Fruit fly (Drosophila melanogaster) whole organism, embryonic: ENCODE data around the gene HipHop.

ENCODE experiments used
- Ada2b ChIP-seq: fragments of 200-800 bp; sonication (Bioruptor generic); IDR thresholded peaks from 2 replicates; pipeline ENCODE4 v1.3.6; 2022; ENCODE audit warnings: missing biosample characterization, missing genetic modification characterization
- CG10209 ChIP-seq: fragments of 200-800 bp; sonication (Bioruptor generic); optimal IDR thresholded peaks from 3 replicates; lab custom pipeline; 2017; ENCODE audit warnings: missing biosample characterization, mild to moderate bottlenecking, missing genetic modification characterization, missing genetic modification reagents
- CG10267 ChIP-seq: fragments of 200-800 bp; sonication (Bioruptor generic); optimal IDR thresholded peaks from 2 replicates; lab custom pipeline; 2018; ENCODE audit warnings: missing biosample characterization, mild to moderate bottlenecking, missing genetic modification characterization, moderate library complexity
- CG11695 ChIP-seq: fragments of 200-800 bp; sonication (Bioruptor generic); IDR thresholded peaks from 3 replicates; pipeline ENCODE4 v1.3.6; 2022; ENCODE audit warnings: missing biosample characterization, missing genetic modification characterization
- CG12391 ChIP-seq: fragments of 200-800 bp; sonication (Bioruptor generic); optimal IDR thresholded peaks from 3 replicates; lab custom pipeline; 2018; ENCODE audit warnings: missing biosample characterization, mild to moderate bottlenecking, missing genetic modification characterization, moderate library complexity
- CG13296 ChIP-seq: fragments of 200-800 bp; sonication (Bioruptor generic); optimal IDR thresholded peaks from 3 replicates; lab custom pipeline; 2018; ENCODE audit warnings: missing biosample characterization, mild to moderate bottlenecking, missing genetic modification characterization
- CG15514 ChIP-seq: fragments of 200-800 bp; sonication (Bioruptor generic); optimal IDR thresholded peaks from 3 replicates; lab custom pipeline; 2017; ENCODE audit warnings: missing biosample characterization, missing genetic modification characterization, mild to moderate bottlenecking, moderate library complexity, missing genetic modification reagents
- CG17802 ChIP-seq: fragments of 200-800 bp; sonication (Bioruptor generic); optimal IDR thresholded peaks from 2 replicates; lab custom pipeline; 2018; ENCODE audit warnings: missing biosample characterization, mild to moderate bottlenecking, missing genetic modification characterization, moderate library complexity
- CG18262 ChIP-seq: fragments of 200-800 bp; optimal IDR thresholded peaks from 3 replicates; lab custom pipeline; 2019; ENCODE audit warnings: missing biosample characterization, mild to moderate bottlenecking, missing genetic modification characterization, moderate library complexity
- CG18619 ChIP-seq: fragments of 200-800 bp; sonication (Bioruptor generic); optimal IDR thresholded peaks from 3 replicates; lab custom pipeline; 2017; ENCODE audit warnings: missing biosample characterization, mild to moderate bottlenecking, missing genetic modification characterization
- CG2889 ChIP-seq: fragments of 200-800 bp; sonication (Bioruptor generic); IDR thresholded peaks from 3 replicates; pipeline ENCODE4 v1.3.6; 2022; ENCODE audit warnings: missing biosample characterization, missing genetic modification characterization
- CG32767 ChIP-seq: fragments of 200-800 bp; sonication (Bioruptor generic); IDR thresholded peaks from 2 replicates; pipeline ENCODE4 v1.3.6; 2022; ENCODE audit warnings: missing biosample characterization, missing genetic modification characterization
- CG3726 ChIP-seq: fragments of 200-800 bp; sonication (Bioruptor generic); IDR thresholded peaks from 3 replicates; pipeline ENCODE4, ENCODE4 v1.3.6; 2022; ENCODE audit warnings: missing biosample characterization, missing genetic modification characterization
- CG4730 ChIP-seq: fragments of 200-800 bp; sonication (Bioruptor generic); IDR thresholded peaks from 2 replicates; pipeline ENCODE4 v1.3.6; 2022; ENCODE audit warnings: missing biosample characterization, missing genetic modification characterization
- CG5180 ChIP-seq: fragments of 200-800 bp; sonication (Bioruptor generic); optimal IDR thresholded peaks from 3 replicates; lab custom pipeline; 2017; ENCODE audit warnings: missing biosample characterization, missing genetic modification characterization, mild to moderate bottlenecking, moderate library complexity, missing genetic modification reagents
- CG6175 ChIP-seq: fragments of 200-800 bp; sonication (Bioruptor generic); IDR thresholded peaks from 3 replicates; pipeline ENCODE4 v1.3.6; 2022; ENCODE audit warnings: missing biosample characterization, missing genetic modification characterization
- CG6689 ChIP-seq: fragments of 200-800 bp; sonication (Bioruptor generic); IDR thresholded peaks from 2 replicates; pipeline ENCODE4 v1.3.6; 2022; ENCODE audit warnings: missing biosample characterization, missing genetic modification characterization
- CG6854 ChIP-seq: fragments of 200-800 bp; sonication (Bioruptor generic); optimal IDR thresholded peaks from 3 replicates; lab custom pipeline; 2017; ENCODE audit warnings: missing biosample characterization, mild to moderate bottlenecking, missing genetic modification characterization
- CG7556 ChIP-seq: fragments of 200-800 bp; sonication (Bioruptor generic); optimal IDR thresholded peaks from 2 replicates; lab custom pipeline; 2017; ENCODE audit warnings: missing biosample characterization, mild to moderate bottlenecking, missing genetic modification characterization
- CG8290 ChIP-seq, 3 experiments: fragments of 200-800 bp; sonication (Bioruptor generic); optimal IDR thresholded peaks; 2 replicates each; lab custom pipeline; 2016 to 2019; ENCODE audit warnings: missing biosample characterization in 3 of 3, missing genetic modification characterization in 3 of 3, mild to moderate bottlenecking in 2 of 3, moderate library complexity in 1 of 3
- Camta ChIP-seq: fragments of 200-800 bp; sonication (Bioruptor generic); optimal IDR thresholded peaks from 2 replicates; lab custom pipeline; 2016; ENCODE audit warnings: missing biosample characterization, missing genetic modification characterization
- Dek ChIP-seq: fragments of 200-800 bp; sonication (Bioruptor generic); optimal IDR thresholded peaks from 3 replicates; lab custom pipeline; 2019; ENCODE audit warnings: missing biosample characterization, mild to moderate bottlenecking, missing genetic modification characterization, moderate library complexity
- Doc3 ChIP-seq: fragments of 200-800 bp; sonication (Bioruptor generic); IDR thresholded peaks from 3 replicates; pipeline ENCODE4 v1.3.6; 2022; ENCODE audit warnings: missing biosample characterization, missing genetic modification characterization; ENCODE audit not compliant: partially characterized antibody
- E2f1 ChIP-seq: fragments of 200-800 bp; sonication (Bioruptor generic); IDR thresholded peaks from 2 replicates; pipeline ENCODE4 v1.3.6; 2022; ENCODE audit warnings: missing biosample characterization, missing genetic modification characterization
- Eip74EF ChIP-seq, 2 experiments: fragments of 200-800 bp in 1 of 2; fragments of >200 bp in 1 of 2; sonication (Bioruptor generic) in 1 of 2; optimal IDR thresholded peaks; 2 replicates each; lab custom pipeline; 2017 to 2019; ENCODE audit warnings: missing biosample characterization in 2 of 2, missing genetic modification characterization in 2 of 2, mild to moderate bottlenecking in 1 of 2, moderate library complexity in 1 of 2
- HHEX ChIP-seq: fragments of 200-800 bp; sonication (Bioruptor generic); optimal IDR thresholded peaks from 3 replicates; lab custom pipeline; 2017; ENCODE audit warnings: missing biosample characterization, mild to moderate bottlenecking, missing genetic modification characterization, missing genetic modification reagents
- Hmr ChIP-seq: fragments of 200-800 bp; sonication (Bioruptor generic); optimal IDR thresholded peaks from 3 replicates; lab custom pipeline; 2017; ENCODE audit warnings: mild to moderate bottlenecking, missing biosample characterization, missing genetic modification reagents, missing genetic modification characterization
- Hmx ChIP-seq: fragments of 200-800 bp; sonication (Bioruptor generic); optimal IDR thresholded peaks from 2 replicates; lab custom pipeline; 2016; ENCODE audit warnings: missing biosample characterization, missing genetic modification characterization
- Myb ChIP-seq: fragments of 200-800 bp; sonication (Bioruptor generic); optimal IDR thresholded peaks from 2 replicates; lab custom pipeline; 2016; ENCODE audit warnings: missing biosample characterization, missing genetic modification characterization
- NK7.1 ChIP-seq: fragments of 200-800 bp; sonication (Bioruptor generic); optimal IDR thresholded peaks from 3 replicates; lab custom pipeline; 2016; ENCODE audit warnings: missing biosample characterization, missing genetic modification characterization
- Nf-YA ChIP-seq: fragments of 200-800 bp; sonication (Bioruptor generic); IDR thresholded peaks from 2 replicates; pipeline ENCODE4 v1.3.6; 2022; ENCODE audit warnings: missing biosample characterization, missing genetic modification characterization
- Nf-YC ChIP-seq: fragments of 200-800 bp; optimal IDR thresholded peaks from 3 replicates; lab custom pipeline; 2019; ENCODE audit warnings: missing biosample characterization, mild to moderate bottlenecking, missing genetic modification characterization, moderate library complexity
- Sox102F ChIP-seq: fragments of 200-800 bp; sonication (Bioruptor generic); optimal IDR thresholded peaks from 2 replicates; lab custom pipeline; 2018; ENCODE audit warnings: missing biosample characterization, mild to moderate bottlenecking, missing genetic modification characterization, moderate library complexity
- Xbp1 ChIP-seq: fragments of 200-800 bp; sonication (Bioruptor generic); optimal IDR thresholded peaks from 3 replicates; lab custom pipeline; 2016; ENCODE audit warnings: missing biosample characterization, mild to moderate bottlenecking, missing genetic modification characterization
- bigmax ChIP-seq: fragments of 200-800 bp; sonication (Bioruptor generic); optimal IDR thresholded peaks from 2 replicates; lab custom pipeline; 2018; ENCODE audit warnings: missing biosample characterization, mild to moderate bottlenecking, missing genetic modification characterization
- crp ChIP-seq, 2 experiments: fragments of 200-800 bp; sonication (Bioruptor generic); optimal IDR thresholded peaks; 2 replicates in 1 of 2; 3 replicates in 1 of 2; lab custom pipeline; 2017; ENCODE audit warnings: missing biosample characterization in 2 of 2, missing genetic modification characterization in 2 of 2, mild to moderate bottlenecking in 1 of 2, moderate library complexity in 1 of 2
- ems ChIP-seq: fragments of 200-800 bp; sonication (Bioruptor generic); optimal IDR thresholded peaks from 3 replicates; lab custom pipeline; 2016; ENCODE audit warnings: missing biosample characterization, missing genetic modification characterization
- ftz-f1 ChIP-seq: fragments of 200-800 bp; sonication (Bioruptor generic); optimal IDR thresholded peaks from 2 replicates; lab custom pipeline; 2016; ENCODE audit warnings: missing biosample characterization, missing genetic modification characterization
- h ChIP-seq: fragments of >200 bp; optimal IDR thresholded peaks from 2 replicates; lab custom pipeline; 2017
- hb ChIP-seq: fragments of 200-800 bp; sonication (Bioruptor generic); IDR thresholded peaks from 3 replicates; pipeline ENCODE4 v1.3.6; 2022; ENCODE audit warnings: missing biosample characterization, missing genetic modification characterization; ENCODE audit not compliant: partially characterized antibody
- her ChIP-seq: fragments of 200-800 bp; sonication (Bioruptor generic); optimal IDR thresholded peaks from 2 replicates; lab custom pipeline; 2016; ENCODE audit warnings: missing biosample characterization, missing genetic modification characterization
- lmd ChIP-seq: fragments of 200-800 bp; sonication (Bioruptor generic); IDR thresholded peaks from 2 replicates; pipeline ENCODE4 v1.3.6; 2022; ENCODE audit warnings: missing biosample characterization, missing genetic modification characterization
- org-1 ChIP-seq: fragments of 200-800 bp; sonication (Bioruptor generic); optimal IDR thresholded peaks from 2 replicates; lab custom pipeline; 2017; ENCODE audit warnings: missing biosample characterization, missing genetic modification characterization
- sisA ChIP-seq: fragments of 200-800 bp; sonication (Bioruptor generic); IDR thresholded peaks from 2 replicates; pipeline ENCODE4 v1.3.6; 2022; ENCODE audit warnings: missing biosample characterization, missing genetic modification characterization
- tap ChIP-seq: fragments of 200-800 bp; optimal IDR thresholded peaks from 3 replicates; lab custom pipeline; 2019; ENCODE audit warnings: missing biosample characterization, mild to moderate bottlenecking, missing genetic modification characterization, moderate library complexity
- tio ChIP-seq: fragments of 200-800 bp; sonication (Bioruptor generic); optimal IDR thresholded peaks from 2 replicates; lab custom pipeline; 2017; ENCODE audit warnings: missing biosample characterization, missing genetic modification characterization, inconsistent platforms
- tx ChIP-seq: fragments of 200-800 bp; sonication (Bioruptor generic); optimal IDR thresholded peaks from 2 replicates; lab custom pipeline; 2016; ENCODE audit warnings: missing biosample characterization, missing genetic modification characterization
- vfl ChIP-seq: fragments of 200-800 bp; sonication (Bioruptor generic); optimal IDR thresholded peaks from 2 replicates; lab custom pipeline; 2016; ENCODE audit warnings: missing biosample characterization, missing genetic modification characterization

HipHop gene

dm6 chr3L:18786427-18787104 lies 34.4 kb upstream of the HipHop start (continued):
- TF ChIP-seq h (lab: Kevin White, UChicago) (no peak), tio (peak; percentile 67), sisA (GFP tag; lab: Robert Waterston, UW) (peak; percentile 53; the same call in 1 of the 2 replicates), tx (no peak), Xbp1 (GFP tag; lab: Kevin White, UChicago) (peak; percentile 69), CG8290 (GFP tag; optimal IDR thresholded peaks at IDR 0.05; lab: Kevin White, UChicago) (no peak), CG8290 (tag; optimal IDR thresholded peaks at IDR 0.05; lab: Kevin White, UChicago) (no peak), CG10267 (tag; lab: Kevin White, UChicago) (peak; percentile 46), CG2889 (GFP tag; lab: Robert Waterston, UW) (no peak), Nf-YC (tag; lab: Kevin White, UChicago) (peak; percentile 36), CG18619 (GFP tag; lab: Kevin White, UChicago) (peak; percentile 65), Sox102F (GFP tag; lab: Kevin White, UChicago) (peak; percentile 86), hb (GFP tag; lab: Robert Waterston, UW) (no peak), CG6689 (peak; percentile 62), CG32767 (GFP tag; lab: Robert Waterston, UW) (peak; percentile 64), Hmr (peak; percentile 58), her (peak; percentile 12), crp (GFP tag; optimal IDR thresholded peaks at IDR 0.05; lab: Kevin White, UChicago) (no peak), Myb (GFP tag; lab: Kevin White, UChicago) (peak; percentile 10), CG6175 (GFP tag; lab: Robert Waterston, UW) (no peak), ems (GFP tag; lab: Kevin White, UChicago) (peak; percentile 7), Doc3 (GFP tag; lab: Robert Waterston, UW) (no peak), CG7556 (GFP tag; lab: Kevin White, UChicago) (peak; percentile 77), Ada2b (GFP tag; lab: Robert Waterston, UW) (peak; percentile 54; the same call in 1 of the 2 replicates), Hmx (GFP tag; lab: Kevin White, UChicago) (peak; percentile 55), CG17802 (tag; lab: Kevin White, UChicago) (no peak), CG10209 (GFP tag; lab: Kevin White, UChicago) (peak; percentile 60), CG13296 (GFP tag; lab: Kevin White, UChicago) (peak; percentile 65), lmd (GFP tag; lab: Robert Waterston, UW) (peak; percentile 69), tap (tag; lab: Kevin White, UChicago) (peak; percentile 65), CG15514 (no peak), CG12391 (tag; lab: Kevin White, UChicago) (peak; percentile 74), bigmax (GFP tag; lab: Kevin White, UChicago) (peak; percentile 85), CG3726 (GFP tag; lab: Robert Waterston, UW) (peak; percentile 12; the same call in 1 of the 3 replicates), ftz-f1 (peak; percentile 91), E2f1 (GFP tag; lab: Robert Waterston, UW) (peak; percentile 58), CG18262 (tag; lab: Kevin White, UChicago) (peak; percentile 61), CG6854 (peak; percentile 73), CG4730 (GFP tag; lab: Robert Waterston, UW) (peak; percentile 47; the same call in 1 of the 2 replicates), org-1 (GFP tag; lab: Kevin White, UChicago) (peak; percentile 62), vfl (peak; percentile 8), Nf-YA (peak; percentile 15; the same call in 1 of the 2 replicates), Camta (GFP tag; lab: Kevin White, UChicago) (peak; percentile 14), Dek (tag; lab: Kevin White, UChicago) (peak; percentile 64), Eip74EF (GFP tag; optimal IDR thresholded peaks at IDR 0.05; lab: Kevin White, UChicago) (peak in 1 of 2 experiments; percentile 66), NK7.1 (GFP tag; lab: Kevin White, UChicago) (peak; percentile 4), CG5180 (peak; percentile 59), HHEX (GFP tag; lab: Kevin White, UChicago) (peak; percentile 12), CG11695 (GFP tag; lab: Robert Waterston, UW) (peak; percentile 77; the same call in 2 of the 3 replicates)
